Worm (Caenorhabditis elegans): Measurements from ENCODE around the gene F28F8.9.

DNA sequence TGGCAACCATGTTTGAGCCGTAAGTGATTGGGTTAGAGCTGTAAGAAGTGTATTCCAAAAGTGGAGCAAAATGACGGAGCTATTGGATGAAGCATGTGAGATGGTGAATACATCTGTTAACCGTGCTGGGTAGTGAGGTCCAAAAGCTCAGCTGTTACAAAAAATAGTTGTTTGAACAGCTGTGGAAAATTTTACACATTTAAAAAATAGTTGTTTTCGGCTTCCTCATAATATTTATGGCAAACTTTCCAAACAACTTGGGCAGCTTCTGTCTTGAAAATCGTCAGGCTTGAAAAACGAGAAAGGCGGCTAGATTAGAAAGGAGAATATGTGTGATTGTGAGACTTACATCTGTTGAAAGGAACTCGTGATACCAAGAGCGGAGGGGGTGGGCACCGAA lies 26.6 kb upstream of the F28F8.9 start, which contains the start of gene fbxa-154:
- TF ChIP-seq dpl-1 (GFP tag; optimal IDR thresholded peaks at IDR 0.05) (no peak), irx-1 (tag; optimal IDR thresholded peaks at IDR 0.05) (no peak), nhr-90 (tag; optimal IDR thresholded peaks at IDR 0.05; ENCODE audit: poor library complexity) (no peak), zag-1 (tag; optimal IDR thresholded peaks at IDR 0.05) (no peak)
